Worm (Caenorhabditis elegans) whole organism, L1 larva: Measurements from ENCODE around the gene gcsh-1.
A peak's percentile ranks its signal among the peaks of the same experiment; 100 is the strongest.

Experiments
- C04F5.9 ChIP-seq: sonication (generic microtip); optimal IDR thresholded peaks from 2 replicates; lab custom pipeline; 2016; ENCODE audit warnings: missing genetic modification characterization, missing compliant biosample characterization
- C16A3.4 ChIP-seq: fragments of 150-350 bp; optimal IDR thresholded peaks from 2 replicates; lab custom pipeline; 2014; ENCODE audit warnings: missing biosample characterization, missing genetic modification characterization
- F16B12.6 ChIP-seq: fragments of 150-350 bp; optimal IDR thresholded peaks from 2 replicates; lab custom pipeline; 2014; ENCODE audit warnings: missing biosample characterization, missing genetic modification characterization
- Y116A8C.19 ChIP-seq: sonication (generic microtip); optimal IDR thresholded peaks from 2 replicates; lab custom pipeline; 2016; ENCODE audit warnings: missing compliant biosample characterization, missing genetic modification characterization, borderline replicate concordance
- ama-1 ChIP-seq: fragments of 150-350 bp; optimal IDR thresholded peaks from 2 replicates; lab custom pipeline; 2014
- ceh-63 ChIP-seq: fragments of 200-800 bp; sonication (Bioruptor generic); optimal IDR thresholded peaks from 2 replicates; lab custom pipeline; 2018; ENCODE audit warnings: mild to moderate bottlenecking, missing genetic modification characterization, missing compliant biosample characterization
- ceh-8 ChIP-seq: fragments of 200-800 bp; sonication (Bioruptor generic); optimal IDR thresholded peaks from 2 replicates; lab custom pipeline; 2018; ENCODE audit warnings: mild to moderate bottlenecking, missing genetic modification characterization, moderate library complexity, missing compliant biosample characterization
- ceh-88 ChIP-seq: fragments of 200-800 bp; sonication (Bioruptor generic); IDR thresholded peaks from 2 replicates; pipeline ENCODE4 v1.3.6; 2022; ENCODE audit warnings: missing genetic modification characterization, missing compliant biosample characterization
- ceh-90 ChIP-seq: sonication (generic microtip); optimal IDR thresholded peaks from 2 replicates; lab custom pipeline; 2016; ENCODE audit warnings: missing genetic modification characterization, missing compliant biosample characterization
- dpl-1 ChIP-seq, 3 experiments: fragments of 150-350 bp in 2 of 3; sonication (generic microtip) in 1 of 3; optimal IDR thresholded peaks; 2 replicates each; lab custom pipeline; 2014 to 2017; ENCODE audit warnings: missing biosample characterization in 3 of 3, missing genetic modification characterization in 3 of 3, missing genetic modification reagents in 3 of 3
- egl-13 ChIP-seq: sonication (generic microtip); optimal IDR thresholded peaks from 2 replicates; lab custom pipeline; 2016; ENCODE audit warnings: missing genotype, missing genetic modification reagents, missing genetic modification characterization, missing compliant biosample characterization
- egl-27 ChIP-seq, 2 experiments: fragments of 150-350 bp in 1 of 2; sonication (generic microtip); optimal IDR thresholded peaks; 3 replicates each; lab custom pipeline; 2017 to 2018; ENCODE audit warnings: missing biosample characterization in 2 of 2, missing genetic modification characterization in 2 of 2, missing genetic modification reagents in 2 of 2
- elt-3 ChIP-seq, 6 experiments: fragments of 150-350 bp in 1 of 6; sonication (generic microtip); optimal IDR thresholded peaks; 2 replicates each; lab custom pipeline; 2017 to 2018; ENCODE audit warnings: missing biosample characterization in 6 of 6, missing genetic modification characterization in 6 of 6, inconsistent platforms in 1 of 6
- ets-5 ChIP-seq: fragments of 200-800 bp; sonication (Bioruptor generic); IDR thresholded peaks from 2 replicates; pipeline ENCODE4 v1.3.6; 2022; ENCODE audit warnings: missing genetic modification characterization, missing compliant biosample characterization
- fkh-10 ChIP-seq: sonication (generic microtip); optimal IDR thresholded peaks from 2 replicates; lab custom pipeline; 2017; ENCODE audit warnings: missing biosample characterization, missing genetic modification reagents, missing genetic modification characterization
- fkh-4 ChIP-seq: sonication (generic microtip); optimal IDR thresholded peaks from 2 replicates; lab custom pipeline; 2016; ENCODE audit warnings: missing compliant biosample characterization, missing genetic modification characterization, borderline replicate concordance
- grh-1 ChIP-seq: fragments of 200-800 bp; sonication (Bioruptor generic); IDR thresholded peaks from 2 replicates; pipeline ENCODE4 v1.3.6; 2022; ENCODE audit warnings: missing genetic modification reagents, missing genetic modification characterization, missing compliant biosample characterization
- hlh-4 ChIP-seq: sonication (generic microtip); optimal IDR thresholded peaks from 2 replicates; lab custom pipeline; 2016; ENCODE audit warnings: mild to moderate bottlenecking, missing genetic modification characterization, missing compliant biosample characterization
- irx-1 ChIP-seq: sonication (generic microtip); optimal IDR thresholded peaks from 2 replicates; lab custom pipeline; 2016; ENCODE audit warnings: missing genetic modification characterization, missing compliant biosample characterization
- isw-1 ChIP-seq: fragments of 200-800 bp; sonication (Bioruptor generic); IDR thresholded peaks from 2 replicates; pipeline ENCODE4 v1.3.6; 2022; ENCODE audit warnings: missing genetic modification characterization, missing compliant biosample characterization
- jun-1 ChIP-seq: fragments of 150-350 bp; optimal IDR thresholded peaks from 2 replicates; lab custom pipeline; 2014; ENCODE audit warnings: missing biosample characterization, missing genetic modification reagents, missing genetic modification characterization
- lin-14 ChIP-seq: fragments of 200-800 bp; sonication (Bioruptor generic); optimal IDR thresholded peaks from 2 replicates; lab custom pipeline; 2018; ENCODE audit warnings: mild to moderate bottlenecking, missing genetic modification characterization, moderate library complexity, missing compliant biosample characterization
- lin-35 ChIP-seq, 2 experiments: fragments of 150-350 bp; optimal IDR thresholded peaks; 2 replicates each; lab custom pipeline; 2014; ENCODE audit warnings: missing biosample characterization in 2 of 2, missing genetic modification characterization in 2 of 2, missing genetic modification reagents in 2 of 2
- lin-39 ChIP-seq: fragments of 150-350 bp; optimal IDR thresholded peaks from 2 replicates; lab custom pipeline; 2014; ENCODE audit warnings: missing biosample characterization, missing genetic modification reagents, missing genetic modification characterization
- lir-3 ChIP-seq: sonication (generic microtip); optimal IDR thresholded peaks from 2 replicates; lab custom pipeline; 2016; ENCODE audit warnings: mild to moderate bottlenecking, missing genetic modification characterization, moderate library complexity, missing compliant biosample characterization; ENCODE audit not compliant: poor library complexity
- lsy-2 ChIP-seq, 2 experiments: fragments of 150-350 bp; optimal IDR thresholded peaks; 2 replicates each; lab custom pipeline; 2014; ENCODE audit warnings: missing biosample characterization in 2 of 2, missing genetic modification characterization in 2 of 2
- mab-9 ChIP-seq: fragments of 200-800 bp; sonication (Bioruptor generic); IDR thresholded peaks from 2 replicates; pipeline ENCODE4 v1.3.6; 2022; ENCODE audit warnings: missing genetic modification reagents, missing genetic modification characterization, missing compliant biosample characterization
- mdl-1 ChIP-seq, 2 experiments: fragments of 150-350 bp; optimal IDR thresholded peaks; 2 replicates each; lab custom pipeline; 2014 to 2017; ENCODE audit warnings: missing biosample characterization in 2 of 2, missing genetic modification characterization in 2 of 2, inconsistent platforms in 1 of 2
- mep-1 ChIP-seq: fragments of 150-350 bp; optimal IDR thresholded peaks from 2 replicates; lab custom pipeline; 2014; ENCODE audit warnings: missing biosample characterization, missing genetic modification characterization
- nhr-11 ChIP-seq: fragments of 150-350 bp; optimal IDR thresholded peaks from 2 replicates; lab custom pipeline; 2014; ENCODE audit warnings: missing biosample characterization, missing genetic modification characterization
- nhr-12 ChIP-seq: sonication (generic microtip); optimal IDR thresholded peaks from 2 replicates; lab custom pipeline; 2017; ENCODE audit warnings: missing biosample characterization, missing genetic modification characterization
- nhr-19 ChIP-seq: fragments of 200-800 bp; sonication (Bioruptor generic); conservative IDR thresholded peaks from 2 replicates; pipeline ENCODE4 v1.3.6; 2022; ENCODE audit warnings: missing genetic modification characterization, missing compliant biosample characterization
- nhr-20 ChIP-seq: sonication (generic microtip); optimal IDR thresholded peaks from 2 replicates; lab custom pipeline; 2016; ENCODE audit warnings: mild to moderate bottlenecking, missing genetic modification characterization, missing compliant biosample characterization
- nhr-237 ChIP-seq: fragments of 150-350 bp; optimal IDR thresholded peaks from 2 replicates; lab custom pipeline; 2014; ENCODE audit warnings: missing biosample characterization, missing genetic modification characterization
- nhr-28 ChIP-seq: fragments of 150-350 bp; optimal IDR thresholded peaks from 2 replicates; lab custom pipeline; 2014; ENCODE audit warnings: missing biosample characterization, missing genetic modification characterization
- nhr-47 ChIP-seq: sonication (generic microtip); optimal IDR thresholded peaks from 2 replicates; lab custom pipeline; 2016; ENCODE audit warnings: mild to moderate bottlenecking, missing genetic modification characterization, moderate library complexity, missing compliant biosample characterization
- nhr-71 ChIP-seq: sonication (generic microtip); optimal IDR thresholded peaks from 2 replicates; lab custom pipeline; 2016; ENCODE audit warnings: mild to moderate bottlenecking, missing genetic modification characterization, moderate library complexity, missing compliant biosample characterization
- nhr-76 ChIP-seq: sonication (generic microtip); optimal IDR thresholded peaks from 2 replicates; lab custom pipeline; 2017; ENCODE audit warnings: missing biosample characterization, missing genetic modification characterization
- nhr-77 ChIP-seq: fragments of 150-350 bp; optimal IDR thresholded peaks from 2 replicates; lab custom pipeline; 2014; ENCODE audit warnings: missing biosample characterization, missing genetic modification characterization
- nhr-85 ChIP-seq: sonication (generic microtip); peaks from one replicate; lab custom pipeline; 2016; ENCODE audit warnings: missing genetic modification characterization, inconsistent platforms, missing compliant biosample characterization
- pax-3 ChIP-seq: fragments of 200-800 bp; sonication (Bioruptor generic); optimal IDR thresholded peaks from 2 replicates; lab custom pipeline; 2018; ENCODE audit warnings: mild to moderate bottlenecking, missing genetic modification characterization, moderate library complexity, missing compliant biosample characterization
- pqm-1 ChIP-seq: sonication (generic microtip); optimal IDR thresholded peaks from 3 replicates; lab custom pipeline; 2017; ENCODE audit warnings: missing biosample characterization, missing genetic modification characterization
- rnt-1 ChIP-seq: sonication (generic microtip); optimal IDR thresholded peaks from 2 replicates; lab custom pipeline; 2016; ENCODE audit warnings: mild to moderate bottlenecking, missing genetic modification characterization, moderate library complexity, missing compliant biosample characterization
- snu-23 ChIP-seq: sonication (generic microtip); optimal IDR thresholded peaks from 2 replicates; lab custom pipeline; 2016; ENCODE audit warnings: missing genetic modification characterization, missing compliant biosample characterization
- sox-4 ChIP-seq: sonication (generic microtip); optimal IDR thresholded peaks from 2 replicates; lab custom pipeline; 2016; ENCODE audit warnings: missing genetic modification characterization, missing compliant biosample characterization
- sptf-1 ChIP-seq: fragments of 150-350 bp; optimal IDR thresholded peaks from 2 replicates; lab custom pipeline; 2014; ENCODE audit warnings: missing biosample characterization, missing genetic modification characterization
- swsn-7 ChIP-seq: sonication (generic microtip); optimal IDR thresholded peaks from 2 replicates; lab custom pipeline; 2016; ENCODE audit warnings: missing genetic modification characterization, missing compliant biosample characterization
- unc-86 ChIP-seq: sonication (generic microtip); optimal IDR thresholded peaks from 2 replicates; lab custom pipeline; 2016; ENCODE audit warnings: missing genetic modification characterization, missing compliant biosample characterization
- unc-98 ChIP-seq: fragments of 200-800 bp; sonication (Bioruptor generic); IDR thresholded peaks from 2 replicates; pipeline ENCODE4 v1.3.6; 2022; ENCODE audit warnings: missing genetic modification characterization, missing compliant biosample characterization
- zag-1 ChIP-seq: fragments of 150-350 bp; optimal IDR thresholded peaks from 2 replicates; lab custom pipeline; 2014; ENCODE audit warnings: missing biosample characterization, missing genetic modification characterization
- zip-4 ChIP-seq: fragments of 200-800 bp; sonication (Bioruptor generic); optimal IDR thresholded peaks from 2 replicates; lab custom pipeline; 2018; ENCODE audit warnings: mild to moderate bottlenecking, missing genetic modification characterization, moderate library complexity, missing compliant biosample characterization
- ztf-4 ChIP-seq: fragments of 150-350 bp; optimal IDR thresholded peaks from 2 replicates; lab custom pipeline; 2014; ENCODE audit warnings: missing biosample characterization, missing genetic modification characterization

gcsh-1 gene

DNA sequence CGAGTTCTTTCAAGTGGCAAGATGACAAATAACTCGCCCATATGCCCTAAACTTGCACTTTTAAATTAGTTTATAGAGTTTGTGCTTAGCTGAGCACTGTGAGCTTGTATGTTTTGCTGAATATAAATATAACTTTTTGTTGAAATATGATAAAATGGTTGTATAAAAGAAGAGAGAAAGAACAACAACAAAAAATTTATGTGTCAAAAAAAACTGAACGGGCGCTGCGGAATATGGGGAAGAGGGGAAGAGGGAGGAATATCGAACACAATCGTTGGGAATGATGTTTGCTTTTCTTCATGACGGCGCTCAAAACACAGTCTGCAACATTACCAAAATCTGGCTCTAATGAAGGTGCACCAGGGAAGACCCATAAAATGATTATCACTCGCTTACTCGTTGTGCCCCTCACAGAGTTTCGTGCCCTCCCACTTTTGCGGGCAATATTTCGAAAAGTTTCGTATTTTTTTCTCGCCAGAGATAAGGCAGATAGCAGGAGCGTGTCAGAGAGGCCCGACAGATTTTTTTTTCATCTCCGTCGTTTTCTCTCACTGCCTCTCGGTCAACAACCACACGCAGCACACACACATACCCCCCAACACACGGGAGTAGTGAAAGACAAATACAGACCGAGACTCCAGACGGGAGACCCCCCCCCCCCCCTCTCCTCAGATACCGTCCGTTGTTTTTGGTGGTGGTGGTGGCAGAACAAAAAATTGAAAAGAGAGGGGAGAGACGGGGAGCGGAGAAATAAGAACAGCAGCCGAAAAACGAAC, 9.1 kb downstream of the gcsh-1 start:
- TF ChIP-seq swsn-7 (tag; lab: Kevin White, UChicago) (peak; percentile 57), isw-1 (no peak), elt-3 (tag; optimal IDR thresholded peaks at IDR 0.05; lab: Kevin White, UChicago) (peak; percentile 26 to 98 (median 58)), grh-1 (GFP tag; lab: Robert Waterston, UW) (peak; percentile 69), rnt-1 (tag; lab: Kevin White, UChicago) (peak; percentile 83), unc-98 (GFP tag; lab: Robert Waterston, UW) (no peak; the same call in 1 of the 2 replicates), ceh-88 (GFP tag; lab: Robert Waterston, UW) (no peak), lin-35 (GFP tag; optimal IDR thresholded peaks at IDR 0.05; lab: Kevin White, UChicago) (peak; percentile 1 to 61), nhr-11 (tag; lab: Kevin White, UChicago) (no peak), fkh-4 (tag; lab: Kevin White, UChicago) (no peak), Y116A8C.19 (tag; lab: Kevin White, UChicago) (no peak), nhr-76 (tag; lab: Kevin White, UChicago) (no peak), ceh-63 (no peak), pqm-1 (peak; percentile 57), irx-1 (tag; lab: Kevin White, UChicago) (peak; percentile 35), mab-9 (GFP tag; lab: Robert Waterston, UW) (no peak), dpl-1 (GFP tag; optimal IDR thresholded peaks at IDR 0.05; lab: Kevin White, UChicago) (peak in 1 of 3 experiments; percentile 10), ztf-4 (tag; lab: Kevin White, UChicago) (no peak), ceh-8 (GFP tag; lab: Kevin White, UChicago) (no peak), ets-5 (no peak), unc-86 (tag; lab: Kevin White, UChicago) (no peak), nhr-237 (tag; lab: Kevin White, UChicago) (peak; percentile 54), nhr-19 (GFP tag; lab: Robert Waterston, UW) (peak; percentile 73), nhr-47 (tag; lab: Kevin White, UChicago) (peak; percentile 39), nhr-20 (tag; lab: Kevin White, UChicago) (peak; percentile 79), hlh-4 (tag; lab: Kevin White, UChicago) (no peak), ama-1 (lab: Kevin White, UChicago) (no peak), F16B12.6 (tag; lab: Kevin White, UChicago) (peak; percentile 9), zag-1 (tag; lab: Kevin White, UChicago) (no peak), egl-13 (tag; lab: Kevin White, UChicago) (no peak), mdl-1 (tag; optimal IDR thresholded peaks at IDR 0.05; lab: Kevin White, UChicago) (peak in 1 of 2 experiments; percentile 64), zip-4 (GFP tag; lab: Kevin White, UChicago) (no peak), nhr-77 (tag; lab: Kevin White, UChicago) (peak; percentile 90), nhr-71 (tag; lab: Kevin White, UChicago) (peak; percentile 82), egl-27 (tag; optimal IDR thresholded peaks at IDR 0.05; lab: Kevin White, UChicago) (peak; percentile 30 to 51), pax-3 (no peak), snu-23 (GFP tag; lab: Kevin White, UChicago) (peak; percentile 71), lin-39 (tag; lab: Kevin White, UChicago) (no peak), sox-4 (tag; lab: Kevin White, UChicago) (no peak), lsy-2 (tag; optimal IDR thresholded peaks at IDR 0.05; lab: Kevin White, UChicago) (peak; percentile 14 to 42), jun-1 (tag; lab: Kevin White, UChicago) (peak; percentile 7), C16A3.4 (tag; lab: Kevin White, UChicago) (no peak), mep-1 (tag; lab: Kevin White, UChicago) (peak; percentile 33), lin-14 (GFP tag; lab: Kevin White, UChicago) (peak; percentile 91), C04F5.9 (tag; lab: Kevin White, UChicago) (no peak), nhr-12 (tag; lab: Kevin White, UChicago) (no peak), sptf-1 (tag; lab: Kevin White, UChicago) (no peak), ceh-90 (tag; lab: Kevin White, UChicago) (no peak), nhr-28 (tag; lab: Kevin White, UChicago) (no peak), nhr-85 (tag; lab: Kevin White, UChicago) (peak; percentile 96), fkh-10 (GFP tag; lab: Kevin White, UChicago) (no peak), lir-3 (tag; lab: Kevin White, UChicago) (no peak)
